Fruit fly (Drosophila melanogaster): ENCODE measurements around the gene CG46523.

DNA sequence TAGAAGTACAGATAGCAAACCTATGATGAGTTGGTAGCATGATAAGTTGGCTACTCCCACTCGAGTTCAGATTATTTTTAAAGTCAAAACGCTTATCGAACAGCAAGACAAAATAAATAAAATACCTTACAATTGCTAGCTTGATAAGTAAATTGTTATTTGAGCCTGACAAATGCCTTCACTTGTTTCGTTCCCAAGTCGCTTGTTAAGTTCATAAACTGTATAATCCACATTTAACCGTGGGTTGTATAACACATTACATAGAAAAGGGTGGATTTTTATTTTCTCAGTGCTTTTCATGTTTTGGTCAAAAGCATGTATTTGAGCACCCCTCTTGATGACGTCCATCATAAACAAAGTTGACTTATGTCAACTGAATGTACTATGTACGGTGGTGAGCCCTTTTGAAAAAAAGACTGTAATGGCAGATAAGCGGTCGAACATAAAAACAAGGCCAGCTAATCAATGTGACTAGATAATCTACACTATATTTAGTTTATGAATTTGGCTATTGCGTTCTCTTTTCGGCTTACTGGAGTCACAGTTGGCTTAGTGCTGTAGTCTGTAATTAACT lies 30.0 kb upstream of the CG46523 start:
- TF ChIP-seq Sin3A (optimal IDR thresholded peaks at IDR 0.05): no peak
- TF ChIP-seq insv (optimal IDR thresholded peaks at IDR 0.05): no peak
- no peak for TF ChIP-seq psq (optimal IDR thresholded peaks at IDR 0.05)
- TF ChIP-seq h (optimal IDR thresholded peaks at IDR 0.05): no peak
- TF ChIP-seq Myc (optimal IDR thresholded peaks at IDR 0.05): no peak
- TF ChIP-seq ttk (optimal IDR thresholded peaks at IDR 0.05): no peak
